Worm (Caenorhabditis elegans) whole organism, late embryonic: Measurements from ENCODE around the gene C35D10.5.

ENCODE experiments used
- C08G9.2 ChIP-seq: sonication (generic microtip); optimal IDR thresholded peaks from 2 replicates; lab custom pipeline; 2016; ENCODE audit warnings: mild to moderate bottlenecking, missing genetic modification characterization, moderate library complexity, missing compliant biosample characterization
- C38D4.7 ChIP-seq: fragments of 200-800 bp; sonication (Bioruptor generic); optimal IDR thresholded peaks from 2 replicates; lab custom pipeline; 2018; ENCODE audit warnings: mild to moderate bottlenecking, missing genetic modification characterization, moderate library complexity, missing compliant biosample characterization
- F13H6.1 ChIP-seq: sonication (generic microtip); optimal IDR thresholded peaks from 2 replicates; lab custom pipeline; 2016; ENCODE audit warnings: missing genetic modification characterization, missing compliant biosample characterization
- K09A11.1 ChIP-seq: sonication (generic microtip); optimal IDR thresholded peaks from 2 replicates; lab custom pipeline; 2017; ENCODE audit warnings: antibody characterized with exemption, mild to moderate bottlenecking, missing genetic modification characterization, missing compliant biosample characterization; ENCODE audit not compliant: insufficient read depth
- ahr-1 ChIP-seq: sonication (generic microtip); optimal IDR thresholded peaks from 2 replicates; lab custom pipeline; 2016; ENCODE audit warnings: missing genetic modification characterization, missing compliant biosample characterization
- ama-1 ChIP-seq: fragments of 150-350 bp; optimal IDR thresholded peaks from 2 replicates; lab custom pipeline; 2014
- ceh-14 ChIP-seq: sonication (generic microtip); optimal IDR thresholded peaks from 2 replicates; lab custom pipeline; 2016; ENCODE audit warnings: missing genotype, missing genetic modification characterization, missing compliant biosample characterization
- ceh-18 ChIP-seq: sonication (generic microtip); optimal IDR thresholded peaks from 2 replicates; lab custom pipeline; 2016; ENCODE audit warnings: missing genetic modification characterization, missing compliant biosample characterization
- ceh-22 ChIP-seq: sonication (generic microtip); optimal IDR thresholded peaks from 2 replicates; lab custom pipeline; 2017; ENCODE audit warnings: missing biosample characterization, missing genetic modification characterization
- ceh-30 ChIP-seq: fragments of 150-350 bp; optimal IDR thresholded peaks from 2 replicates; lab custom pipeline; 2014; ENCODE audit warnings: missing biosample characterization, missing genetic modification characterization
- ceh-31 ChIP-seq: sonication (generic microtip); optimal IDR thresholded peaks from 2 replicates; lab custom pipeline; 2016; ENCODE audit warnings: missing genetic modification characterization, missing compliant biosample characterization
- ceh-34 ChIP-seq: sonication (generic microtip); optimal IDR thresholded peaks from 2 replicates; lab custom pipeline; 2016; ENCODE audit warnings: mild to moderate bottlenecking, missing genetic modification characterization, missing compliant biosample characterization
- ceh-6 ChIP-seq: fragments of 200-800 bp; sonication (Bioruptor generic); optimal IDR thresholded peaks from 2 replicates; lab custom pipeline; 2018; ENCODE audit warnings: mild to moderate bottlenecking, missing genetic modification characterization, missing compliant biosample characterization
- ceh-9 ChIP-seq: sonication (generic microtip); optimal IDR thresholded peaks from 2 replicates; lab custom pipeline; 2016; ENCODE audit warnings: mild to moderate bottlenecking, missing genetic modification characterization, inconsistent platforms, missing compliant biosample characterization
- che-1 ChIP-seq: sonication (generic microtip); optimal IDR thresholded peaks from 2 replicates; lab custom pipeline; 2016; ENCODE audit warnings: mild to moderate bottlenecking, missing genetic modification characterization, missing compliant biosample characterization
- dmd-4 ChIP-seq: sonication (generic microtip); optimal IDR thresholded peaks from 2 replicates; lab custom pipeline; 2016; ENCODE audit warnings: borderline replicate concordance, missing genetic modification characterization, missing compliant biosample characterization
- elt-2 ChIP-seq: sonication (generic microtip); optimal IDR thresholded peaks from 2 replicates; lab custom pipeline; 2016; ENCODE audit warnings: missing genetic modification reagents, missing genetic modification characterization, missing compliant biosample characterization
- ets-4 ChIP-seq: sonication (generic microtip); optimal IDR thresholded peaks from 2 replicates; lab custom pipeline; 2016; ENCODE audit warnings: missing genetic modification characterization, missing compliant biosample characterization
- fkh-6 ChIP-seq: sonication (generic microtip); optimal IDR thresholded peaks from 2 replicates; lab custom pipeline; 2016; ENCODE audit warnings: missing genetic modification characterization, missing compliant biosample characterization
- hlh-13 ChIP-seq: fragments of 200-800 bp; sonication (Bioruptor generic); optimal IDR thresholded peaks from 2 replicates; lab custom pipeline; 2018; ENCODE audit warnings: mild to moderate bottlenecking, missing genetic modification characterization, missing compliant biosample characterization
- hlh-15 ChIP-seq: sonication (generic microtip); optimal IDR thresholded peaks from 2 replicates; lab custom pipeline; 2016; ENCODE audit warnings: missing genetic modification characterization, missing compliant biosample characterization
- hlh-30 ChIP-seq: sonication (generic microtip); optimal IDR thresholded peaks from 2 replicates; lab custom pipeline; 2017; ENCODE audit warnings: antibody characterized with exemption, missing genetic modification characterization, missing compliant biosample characterization; ENCODE audit not compliant: insufficient read depth
- hlh-8 ChIP-seq: sonication (generic microtip); optimal IDR thresholded peaks from 2 replicates; lab custom pipeline; 2016; ENCODE audit warnings: missing genotype, missing genetic modification characterization, missing compliant biosample characterization
- lin-11 ChIP-seq: fragments of 200-800 bp; sonication (Bioruptor generic); optimal IDR thresholded peaks from 2 replicates; lab custom pipeline; 2018; ENCODE audit warnings: mild to moderate bottlenecking, missing genetic modification characterization, missing compliant biosample characterization
- madf-2 ChIP-seq: sonication (generic microtip); optimal IDR thresholded peaks from 2 replicates; lab custom pipeline; 2017; ENCODE audit warnings: missing genetic modification characterization, missing compliant biosample characterization
- nhr-232 ChIP-seq: sonication (generic microtip); optimal IDR thresholded peaks from 2 replicates; lab custom pipeline; 2016; ENCODE audit warnings: missing genetic modification characterization, missing compliant biosample characterization
- pag-3 ChIP-seq: sonication (generic microtip); optimal IDR thresholded peaks from 2 replicates; lab custom pipeline; 2016; ENCODE audit warnings: missing compliant biosample characterization, missing genetic modification characterization, borderline replicate concordance
- pax-1 ChIP-seq: fragments of 150-350 bp; optimal IDR thresholded peaks from 2 replicates; lab custom pipeline; 2014; ENCODE audit warnings: missing biosample characterization, missing genetic modification characterization
- pha-2 ChIP-seq: sonication (generic microtip); optimal IDR thresholded peaks from 2 replicates; lab custom pipeline; 2017; ENCODE audit warnings: mild to moderate bottlenecking, missing genetic modification characterization, missing compliant biosample characterization
- pha-4 ChIP-seq: fragments of 150-350 bp; optimal IDR thresholded peaks from 2 replicates; lab custom pipeline; 2018; ENCODE audit warnings: missing biosample characterization, missing genetic modification reagents, missing genetic modification characterization
- sox-2 ChIP-seq: fragments of 200-800 bp; sonication (Bioruptor generic); IDR thresholded peaks from 2 replicates; pipeline ENCODE4 v1.3.6; 2022; ENCODE audit warnings: missing genetic modification reagents, missing genetic modification characterization, missing compliant biosample characterization
- syd-9 ChIP-seq: sonication (generic microtip); optimal IDR thresholded peaks from 2 replicates; lab custom pipeline; 2016; ENCODE audit warnings: mild to moderate bottlenecking, missing genetic modification characterization, moderate library complexity, missing compliant biosample characterization
- tbx-7 ChIP-seq: sonication (generic microtip); optimal IDR thresholded peaks from 2 replicates; lab custom pipeline; 2016; ENCODE audit warnings: missing genotype, missing genetic modification characterization, missing compliant biosample characterization
- unc-42 ChIP-seq: sonication (generic microtip); optimal IDR thresholded peaks from 2 replicates; lab custom pipeline; 2016; ENCODE audit warnings: missing genotype, missing genetic modification characterization, missing compliant biosample characterization

The C35D10.5 gene

DNA sequence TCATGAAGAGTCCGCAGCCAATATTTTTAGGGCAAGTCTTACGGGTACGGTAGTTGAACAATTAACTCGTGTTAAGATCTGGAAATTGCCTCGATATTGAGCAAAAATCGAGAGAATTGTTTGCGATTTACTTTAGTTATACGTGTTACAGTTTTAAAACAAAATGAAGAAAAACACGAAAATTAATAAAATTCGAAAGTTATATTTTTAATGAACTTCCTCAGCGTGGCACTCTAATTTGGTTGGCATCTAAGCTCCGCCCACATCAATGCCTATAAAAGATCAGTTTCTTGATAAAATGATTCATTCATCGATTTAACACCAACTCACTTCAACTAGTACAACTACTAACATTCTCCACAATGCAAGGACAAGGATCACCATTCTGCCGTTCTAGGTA, 8.3 kb downstream of the C35D10.5 start, which contains the start of gene gipc-1:
TSS of gene gipc-1 (plus strand) at position 301 of the 400 bp plus-strand sequence.
- TF ChIP-seq K09A11.1 (tag; lab: Kevin White, UChicago): no peak
- no peak for TF ChIP-seq lin-11 (tag; lab: Kevin White, UChicago)
- TF ChIP-seq F13H6.1 (tag; lab: Kevin White, UChicago): no peak
- no peak for TF ChIP-seq ceh-34 (tag; lab: Kevin White, UChicago)
- TF ChIP-seq sox-2: no peak
- TF ChIP-seq nhr-232 (tag; lab: Kevin White, UChicago): no peak
- TF ChIP-seq tbx-7: no peak
- no peak for TF ChIP-seq hlh-15
- no peak for TF ChIP-seq ceh-22 (tag; lab: Kevin White, UChicago)
- no peak for TF ChIP-seq C08G9.2 (tag; lab: Kevin White, UChicago)
- no peak for TF ChIP-seq pha-2 (tag; lab: Kevin White, UChicago)
- TF ChIP-seq ceh-31 (tag; lab: Kevin White, UChicago): no peak
- no peak for TF ChIP-seq ama-1 (lab: Kevin White, UChicago)
- TF ChIP-seq ceh-9 (tag; lab: Kevin White, UChicago): no peak
- TF ChIP-seq C38D4.7 (GFP tag; lab: Kevin White, UChicago): no peak
- TF ChIP-seq dmd-4: no peak
- TF ChIP-seq syd-9: no peak

DNA sequence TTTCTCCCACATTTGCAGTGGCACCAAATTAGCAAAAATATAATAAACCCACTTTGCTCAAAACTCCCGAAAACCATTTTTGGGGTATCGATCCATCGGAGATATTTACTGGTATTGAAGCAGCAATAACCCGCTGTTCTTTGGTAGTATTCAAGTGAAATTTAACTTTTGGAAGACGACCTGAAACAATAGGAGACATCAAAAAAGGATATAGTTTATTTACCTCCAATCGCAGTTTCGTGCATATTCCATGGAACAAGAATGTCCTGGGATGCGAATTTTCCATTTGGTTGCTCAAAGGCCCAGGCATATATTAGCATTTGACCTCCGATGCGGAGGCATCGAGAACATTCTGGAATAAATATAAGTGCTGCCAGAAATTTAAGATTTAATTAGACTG, 11.2 kb downstream of the C35D10.5 start:
- TF ChIP-seq hlh-13 (GFP tag; lab: Kevin White, UChicago) (no peak), che-1 (tag; lab: Kevin White, UChicago) (no peak)
- TF ChIP-seq, all 69 proteins: peak for 0

DNA sequence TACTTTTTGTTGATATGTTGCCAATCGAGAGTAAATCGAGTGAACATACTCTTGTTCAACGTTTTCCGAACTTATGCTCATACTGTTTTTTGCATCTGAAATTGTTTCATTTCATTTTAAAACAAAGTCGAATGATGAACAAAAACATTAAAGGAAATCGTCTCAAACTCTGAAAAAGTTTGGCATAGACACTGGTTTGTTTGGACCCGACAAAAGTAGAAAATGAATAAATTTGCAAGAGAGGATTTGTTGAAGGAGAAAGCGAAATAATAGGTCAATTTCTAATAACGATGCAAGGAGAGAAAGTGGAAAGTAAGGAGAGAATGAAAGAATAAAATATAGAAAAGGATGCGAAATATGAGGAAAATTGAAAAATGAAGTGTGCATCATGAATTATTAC, 12.5 kb downstream of the C35D10.5 start, which contains the start of gene C35D10.12:
TSS of gene C35D10.12 (minus strand) at position 101 of the 400 bp plus-strand sequence.
- TF ChIP-seq K09A11.1 (tag; lab: Kevin White, UChicago): no peak
- no peak for TF ChIP-seq pax-1 (tag; lab: Kevin White, UChicago)
- TF ChIP-seq ceh-6: no peak
- TF ChIP-seq hlh-8 (tag; lab: Kevin White, UChicago): no peak
- no peak for TF ChIP-seq ceh-30 (tag; lab: Kevin White, UChicago)
- TF ChIP-seq pha-4 (tag; lab: Kevin White, UChicago): no peak
- TF ChIP-seq pag-3: no peak
- TF ChIP-seq che-1 (tag; lab: Kevin White, UChicago): no peak
- no peak for TF ChIP-seq ahr-1
- TF ChIP-seq hlh-30 (tag; lab: Kevin White, UChicago): no peak
- TF ChIP-seq ceh-31 (tag; lab: Kevin White, UChicago): no peak
- TF ChIP-seq madf-2: no peak
- no peak for TF ChIP-seq ceh-18 (tag; lab: Kevin White, UChicago)
- TF ChIP-seq ceh-14 (tag; lab: Kevin White, UChicago): no peak
- no peak for TF ChIP-seq C08G9.2 (tag; lab: Kevin White, UChicago)

DNA sequence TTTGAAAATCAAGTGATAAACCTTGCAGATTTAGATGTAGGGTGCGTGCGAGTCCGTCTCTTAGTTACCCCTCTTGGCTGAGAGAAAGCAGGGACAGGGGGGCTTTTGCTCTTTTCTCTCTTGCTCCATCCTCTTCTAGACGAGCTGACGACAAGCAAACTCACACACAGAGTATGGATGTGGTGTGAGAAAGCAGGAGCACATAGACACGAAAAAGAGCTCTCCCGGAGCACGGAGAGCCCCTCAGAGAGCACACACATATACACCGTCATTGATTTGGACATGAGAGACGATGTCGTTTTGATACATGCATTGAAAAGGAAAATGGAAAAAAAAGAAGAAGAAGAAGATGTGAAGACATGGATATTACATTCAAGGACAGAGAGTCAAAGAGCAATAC, 13.5 kb downstream of the C35D10.5 start:
- TF ChIP-seq ets-4 (tag; lab: Kevin White, UChicago): no peak
- no peak for TF ChIP-seq dmd-4
- TF ChIP-seq ceh-31 (tag; lab: Kevin White, UChicago): peak; percentile 24

DNA sequence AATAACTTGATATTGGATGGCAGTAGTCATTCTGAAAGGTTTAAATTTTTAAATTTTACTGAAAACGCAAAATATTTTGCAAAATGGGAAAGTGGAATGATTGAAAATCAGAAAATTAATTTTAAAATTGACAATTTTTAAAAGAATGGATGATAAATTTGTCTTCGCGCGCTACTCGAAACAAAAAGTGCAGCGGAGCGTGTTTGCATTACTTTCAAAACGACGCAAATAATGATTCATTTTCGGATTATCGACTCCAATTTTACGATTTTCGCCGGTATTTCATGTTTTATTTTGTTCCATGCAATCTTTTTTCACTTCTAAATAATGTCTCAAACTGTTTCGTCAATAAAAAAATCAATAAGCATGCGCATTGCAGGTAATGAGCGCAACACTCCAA, 16.1 kb downstream of the C35D10.5 start, which contains the start of the genes tost-1 and arx-6:
TSS of gene tost-1 (minus strand) at position 31 of the 400 bp plus-strand sequence.
TSS of gene arx-6 (plus strand) at position 378 of the 400 bp plus-strand sequence.
- no peak for TF ChIP-seq ets-4 (tag; lab: Kevin White, UChicago)
- peak; percentile 22 for TF ChIP-seq unc-42 (tag; lab: Kevin White, UChicago)
- peak; percentile 21 for TF ChIP-seq elt-2 (tag; lab: Kevin White, UChicago)
- TF ChIP-seq ceh-30 (tag; lab: Kevin White, UChicago): no peak
- no peak for TF ChIP-seq fkh-6
- TF ChIP-seq hlh-13 (GFP tag; lab: Kevin White, UChicago): no peak
- TF ChIP-seq ceh-18 (tag; lab: Kevin White, UChicago): no peak
